Worm (Caenorhabditis elegans) whole organism, early embryonic: ENCODE data around the gene best-24.

ENCODE experiments used
- B0310.2 ChIP-seq: sonication (generic microtip); optimal IDR thresholded peaks from 2 replicates; lab custom pipeline; 2016; ENCODE audit warnings: mild to moderate bottlenecking, missing genetic modification characterization, missing compliant biosample characterization
- F13C5.2 ChIP-seq: sonication (generic microtip); optimal IDR thresholded peaks from 2 replicates; lab custom pipeline; 2017; ENCODE audit warnings: mild to moderate bottlenecking, missing genetic modification characterization, inconsistent platforms, missing compliant biosample characterization
- aly-1 ChIP-seq: sonication (generic microtip); optimal IDR thresholded peaks from 2 replicates; lab custom pipeline; 2016; ENCODE audit warnings: missing genetic modification characterization, missing compliant biosample characterization
- ama-1 ChIP-seq: fragments of 150-350 bp; optimal IDR thresholded peaks from 2 replicates; lab custom pipeline; 2014
- ceh-13 ChIP-seq: fragments of 200-800 bp; sonication (Bioruptor generic); optimal IDR thresholded peaks from 2 replicates; lab custom pipeline; 2018; ENCODE audit warnings: mild to moderate bottlenecking, missing genetic modification characterization, missing compliant biosample characterization
- ceh-36 ChIP-seq: sonication (generic microtip); optimal IDR thresholded peaks from 2 replicates; lab custom pipeline; 2016; ENCODE audit warnings: missing genetic modification characterization, inconsistent platforms, missing compliant biosample characterization
- ets-7 ChIP-seq: sonication (generic microtip); optimal IDR thresholded peaks from 2 replicates; lab custom pipeline; 2016; ENCODE audit warnings: missing genotype, missing genetic modification characterization, missing compliant biosample characterization
- flt-1 ChIP-seq: fragments of 200-800 bp; sonication (Bioruptor generic); IDR thresholded peaks from 2 replicates; pipeline ENCODE4 v1.3.6; 2022; ENCODE audit warnings: missing genetic modification characterization, missing compliant biosample characterization
- hmbx-1 ChIP-seq: sonication (generic microtip); optimal IDR thresholded peaks from 2 replicates; lab custom pipeline; 2016; ENCODE audit warnings: mild to moderate bottlenecking, missing genetic modification characterization, missing compliant biosample characterization
- hmg-4 ChIP-seq: fragments of 200-800 bp; sonication (Bioruptor generic); optimal IDR thresholded peaks from 2 replicates; lab custom pipeline; 2018; ENCODE audit warnings: mild to moderate bottlenecking, missing genetic modification characterization, missing compliant biosample characterization
- hnd-1 ChIP-seq: sonication (generic microtip); optimal IDR thresholded peaks from 2 replicates; lab custom pipeline; 2016; ENCODE audit warnings: missing genetic modification characterization, missing compliant biosample characterization
- pes-1 ChIP-seq: fragments of 200-800 bp; sonication (Bioruptor generic); IDR thresholded peaks from 2 replicates; pipeline ENCODE4 v1.3.6; 2022; ENCODE audit warnings: missing genetic modification reagents, missing genetic modification characterization, missing compliant biosample characterization
- scrt-1 ChIP-seq: fragments of 200-800 bp; sonication (Bioruptor generic); IDR thresholded peaks from 2 replicates; pipeline ENCODE4 v1.3.6; 2022; ENCODE audit warnings: missing genetic modification characterization, missing compliant biosample characterization
- sea-1 ChIP-seq: fragments of 200-800 bp; sonication (Bioruptor generic); conservative IDR thresholded peaks from 2 replicates; pipeline ENCODE4 v1.3.6; 2022; ENCODE audit warnings: missing genetic modification characterization, missing compliant biosample characterization
- tbx-11 ChIP-seq: fragments of 200-800 bp; sonication (Bioruptor generic); IDR thresholded peaks from 2 replicates; pipeline ENCODE4 v1.3.6; 2022; ENCODE audit warnings: missing genetic modification characterization, missing compliant biosample characterization
- tbx-37 ChIP-seq: fragments of 200-800 bp; sonication (Bioruptor generic); conservative IDR thresholded peaks from 2 replicates; pipeline ENCODE4 v1.3.6; 2022; ENCODE audit warnings: missing genetic modification reagents, missing genetic modification characterization, missing compliant biosample characterization
- tra-4 ChIP-seq: sonication (generic microtip); optimal IDR thresholded peaks from 2 replicates; lab custom pipeline; 2017; ENCODE audit warnings: missing genetic modification characterization, missing compliant biosample characterization

best-24 gene

ce11 chrIII:7911621-7912020 is 10.8 kb downstream of the best-24 start, which contains the start of gene ZK688.7:
ZK688.7 (minus strand) TSS chrIII:7911634.
- no peak for TF ChIP-seq ets-7 (tag; lab: Kevin White, UChicago)
- TF ChIP-seq scrt-1 (GFP tag; lab: Robert Waterston, UW), result no peak
- no peak for TF ChIP-seq B0310.2 (tag; lab: Kevin White, UChicago)
- no peak for TF ChIP-seq tbx-11
- no peak for TF ChIP-seq sea-1
- no peak for TF ChIP-seq hmbx-1
- no peak for TF ChIP-seq aly-1 (tag; lab: Kevin White, UChicago)
- no peak for TF ChIP-seq tbx-37
- no peak for TF ChIP-seq pes-1 (GFP tag; lab: Robert Waterston, UW)
- TF ChIP-seq ceh-13, result no peak
- no peak for TF ChIP-seq hmg-4
- TF ChIP-seq hnd-1, result no peak
- TF ChIP-seq flt-1 (GFP tag; lab: Robert Waterston, UW), result no peak
- TF ChIP-seq ceh-36 (tag; lab: Kevin White, UChicago), result no peak
- TF ChIP-seq ama-1 (lab: Kevin White, UChicago), result no peak
- no peak for TF ChIP-seq tra-4 (tag; lab: Kevin White, UChicago)
- no peak for TF ChIP-seq F13C5.2

- TF ChIP-seq hmg-4 (no peak), flt-1 (GFP tag; lab: Robert Waterston, UW) (no peak), tbx-11 (no peak), B0310.2 (tag; lab: Kevin White, UChicago) (no peak), tbx-37 (no peak), tra-4 (tag; lab: Kevin White, UChicago) (no peak), pes-1 (GFP tag; lab: Robert Waterston, UW) (no peak), F13C5.2 (no peak), ceh-13 (no peak)
These were observed 12.7 kb downstream of the best-24 start, which contains the start of gene ZK688.12 for ce11 chrIII:7913488-7913887. ZK688.12 (minus strand) TSS chrIII:7913588.

- no peak for TF ChIP-seq tra-4 (tag; lab: Kevin White, UChicago)
These were observed 16.8 kb downstream of the best-24 start, which contains the start of gene gly-3 for ce11 chrIII:7917667-7918066. gly-3 (minus strand) TSS chrIII:7917767.

- TF ChIP-seq aly-1 (tag; lab: Kevin White, UChicago) (no peak), flt-1 (GFP tag; lab: Robert Waterston, UW) (no peak), hmg-4 (no peak), tbx-11 (no peak), tra-4 (tag; lab: Kevin White, UChicago) (no peak), ceh-36 (tag; lab: Kevin White, UChicago) (no peak), ama-1 (lab: Kevin White, UChicago) (no peak), pes-1 (GFP tag; lab: Robert Waterston, UW) (no peak), hnd-1 (no peak), ceh-13 (no peak), scrt-1 (GFP tag; lab: Robert Waterston, UW) (no peak), sea-1 (no peak), hmbx-1 (no peak), ets-7 (tag; lab: Kevin White, UChicago) (no peak), F13C5.2 (no peak), B0310.2 (tag; lab: Kevin White, UChicago) (no peak), tbx-37 (no peak)
These were observed 19.0 kb downstream of the best-24 start, which contains the start of gene C29E4.14 for ce11 chrIII:7919823-7920222. C29E4.14 (plus strand) TSS chrIII:7920123.

ce11 chrIII:7922207-7922606 is 21.4 kb downstream of the best-24 start, which contains the start of gene C29E4.17:
C29E4.17 (plus strand) TSS chrIII:7922507.
- TF ChIP-seq hmbx-1 (no peak), scrt-1 (GFP tag; lab: Robert Waterston, UW) (no peak), hmg-4 (no peak), sea-1 (no peak), ets-7 (tag; lab: Kevin White, UChicago) (no peak), B0310.2 (tag; lab: Kevin White, UChicago) (no peak), flt-1 (GFP tag; lab: Robert Waterston, UW) (no peak), ceh-36 (tag; lab: Kevin White, UChicago) (no peak), ama-1 (lab: Kevin White, UChicago) (no peak), tra-4 (tag; lab: Kevin White, UChicago) (no peak), tbx-11 (no peak), aly-1 (tag; lab: Kevin White, UChicago) (no peak), ceh-13 (no peak), pes-1 (GFP tag; lab: Robert Waterston, UW) (no peak), tbx-37 (no peak), hnd-1 (no peak)

- TF ChIP-seq tra-4 (tag; lab: Kevin White, UChicago), result no peak
- TF ChIP-seq tbx-37, result no peak
- no peak for TF ChIP-seq tbx-11
- TF ChIP-seq B0310.2 (tag; lab: Kevin White, UChicago), result no peak
- TF ChIP-seq flt-1 (GFP tag; lab: Robert Waterston, UW), result no peak
- no peak for TF ChIP-seq hmg-4
- TF ChIP-seq sea-1, result no peak
- no peak for TF ChIP-seq pes-1 (GFP tag; lab: Robert Waterston, UW)
- TF ChIP-seq hnd-1, result no peak
- TF ChIP-seq ama-1 (lab: Kevin White, UChicago), result no peak
These were observed 24.0 kb downstream of the best-24 start, which contains the start of gene tag-250 for ce11 chrIII:7924821-7925220. tag-250 (minus strand) TSS chrIII:7924921.

- TF ChIP-seq flt-1 (GFP tag; lab: Robert Waterston, UW), result no peak
- TF ChIP-seq hmg-4, result no peak
- no peak for TF ChIP-seq ama-1 (lab: Kevin White, UChicago)
- TF ChIP-seq F13C5.2, result no peak
- no peak for TF ChIP-seq tra-4 (tag; lab: Kevin White, UChicago)
- no peak for TF ChIP-seq hmbx-1
- no peak for TF ChIP-seq hnd-1
- no peak for TF ChIP-seq ceh-13
- no peak for TF ChIP-seq ets-7 (tag; lab: Kevin White, UChicago)
- no peak for TF ChIP-seq ceh-36 (tag; lab: Kevin White, UChicago)
- TF ChIP-seq scrt-1 (GFP tag; lab: Robert Waterston, UW), result no peak
- no peak for TF ChIP-seq tbx-37
- TF ChIP-seq tbx-11, result no peak
- TF ChIP-seq B0310.2 (tag; lab: Kevin White, UChicago), result no peak
- no peak for TF ChIP-seq pes-1 (GFP tag; lab: Robert Waterston, UW)
- no peak for TF ChIP-seq sea-1
- TF ChIP-seq aly-1 (tag; lab: Kevin White, UChicago), result no peak
These were observed 25.1 kb downstream of the best-24 start for ce11 chrIII:7925968-7926367.
